Worm (Caenorhabditis elegans) whole organism, L3 larva: ENCODE data around the gene C09B9.7.

Experiments
- aly-2 ChIP-seq: fragments of 150-350 bp; optimal IDR thresholded peaks from 2 replicates; lab custom pipeline; 2014; ENCODE audit warnings: missing biosample characterization, missing genetic modification characterization
- ceh-9 ChIP-seq: sonication (generic microtip); optimal IDR thresholded peaks from 2 replicates; lab custom pipeline; 2018; ENCODE audit warnings: missing biosample characterization, missing genetic modification characterization
- daf-12 ChIP-seq: fragments of 150-350 bp; optimal IDR thresholded peaks from 2 replicates; lab custom pipeline; 2014; ENCODE audit warnings: missing biosample characterization, missing genetic modification reagents, missing genetic modification characterization
- egl-27 ChIP-seq: sonication (generic microtip); optimal IDR thresholded peaks from 4 replicates; lab custom pipeline; 2017; ENCODE audit warnings: missing biosample characterization, missing genetic modification reagents, missing genetic modification characterization
- fkh-10 ChIP-seq: sonication (generic microtip); optimal IDR thresholded peaks from 2 replicates; lab custom pipeline; 2017; ENCODE audit warnings: missing biosample characterization, missing genetic modification reagents, missing genetic modification characterization
- jun-1 ChIP-seq: fragments of 150-350 bp; optimal IDR thresholded peaks from 2 replicates; lab custom pipeline; 2014; ENCODE audit warnings: missing biosample characterization, missing genetic modification reagents, missing genetic modification characterization
- nhr-11 ChIP-seq: fragments of 150-350 bp; optimal IDR thresholded peaks from 2 replicates; lab custom pipeline; 2014; ENCODE audit warnings: missing biosample characterization, missing genetic modification characterization
- nhr-237 ChIP-seq: fragments of 150-350 bp; optimal IDR thresholded peaks from 2 replicates; lab custom pipeline; 2014; ENCODE audit warnings: missing biosample characterization, missing genetic modification characterization
- nhr-77 ChIP-seq: fragments of 150-350 bp; optimal IDR thresholded peaks from 2 replicates; lab custom pipeline; 2014; ENCODE audit warnings: missing biosample characterization, missing genetic modification characterization
- skn-1 ChIP-seq: fragments of 150-350 bp; optimal IDR thresholded peaks from 2 replicates; lab custom pipeline; 2014; ENCODE audit warnings: missing biosample characterization, missing genetic modification characterization
- tbx-2 ChIP-seq: sonication (generic microtip); optimal IDR thresholded peaks from 2 replicates; lab custom pipeline; 2016; ENCODE audit warnings: mild to moderate bottlenecking, missing genetic modification characterization, missing compliant biosample characterization
- unc-62 ChIP-seq: fragments of 150-350 bp; sonication (generic microtip); optimal IDR thresholded peaks from 4 replicates; lab custom pipeline; 2014; ENCODE audit warnings: missing biosample characterization, missing genetic modification reagents, missing genetic modification characterization
- ztf-11 ChIP-seq: fragments of 150-350 bp; optimal IDR thresholded peaks from 2 replicates; lab custom pipeline; 2014; ENCODE audit warnings: missing biosample characterization, missing genetic modification characterization

ce11 chrIV:5028978-5029377 lies 31.9 kb downstream of the C09B9.7 start, which contains the start of the genes best-6 and C09B9.2:
- TF ChIP-seq nhr-11 (tag; lab: Kevin White, UChicago), result no peak
- no peak for TF ChIP-seq nhr-77 (tag; lab: Kevin White, UChicago)
- no peak for TF ChIP-seq nhr-237 (tag; lab: Kevin White, UChicago)
- TF ChIP-seq aly-2 (tag; lab: Kevin White, UChicago), result no peak
- TF ChIP-seq tbx-2 (tag; lab: Kevin White, UChicago), result no peak
- no peak for TF ChIP-seq skn-1 (tag; lab: Kevin White, UChicago)
- TF ChIP-seq daf-12, result no peak
- TF ChIP-seq fkh-10 (GFP tag; lab: Kevin White, UChicago), result no peak
- TF ChIP-seq egl-27 (tag; lab: Kevin White, UChicago), result no peak
- no peak for TF ChIP-seq unc-62
- TF ChIP-seq ztf-11 (tag; lab: Kevin White, UChicago), result no peak
- no peak for TF ChIP-seq jun-1 (tag; lab: Kevin White, UChicago)
- TF ChIP-seq ceh-9 (tag; lab: Kevin White, UChicago), result no peak
